Worm (Caenorhabditis elegans) whole organism, L4/young adult: Measurements from ENCODE around the gene F09F9.3.
A peak's percentile ranks its signal among the peaks of the same experiment; 100 is the strongest.

Experiments used
- W03F9.2 ChIP-seq: fragments of 150-350 bp; optimal IDR thresholded peaks from 2 replicates; lab custom pipeline; 2014; ENCODE audit warnings: missing biosample characterization, missing genetic modification characterization
- dao-5 ChIP-seq: sonication (generic microtip); optimal IDR thresholded peaks from 2 replicates; lab custom pipeline; 2016; ENCODE audit warnings: missing genotype, missing genetic modification characterization, moderate library complexity, missing compliant biosample characterization
- him-1 ChIP-seq: sonication (generic microtip); optimal IDR thresholded peaks from 2 replicates; lab custom pipeline; 2016; ENCODE audit warnings: missing genotype, missing genetic modification reagents, missing genetic modification characterization, missing compliant biosample characterization

The F09F9.3 gene

ce11 chrX:4120935-4121334 lies at the start of gene F09F9.3:
Gene F09F9.3, minus strand, starts transcription at chrX:4121035.
- TF ChIP-seq W03F9.2 (tag; lab: Kevin White, UChicago) (no peak), him-1 (tag; lab: Kevin White, UChicago) (no peak), dao-5 (tag; lab: Kevin White, UChicago) (no peak)

ce11 chrX:4167150-4167549 lies 46.3 kb upstream of the F09F9.3 start, which contains the start of gene ZK470.14:
Gene ZK470.14, plus strand, starts transcription at chrX:4167450.
- no peak for TF ChIP-seq W03F9.2 (tag; lab: Kevin White, UChicago)
- TF ChIP-seq dao-5 (tag; lab: Kevin White, UChicago), result no peak
- TF ChIP-seq him-1 (tag; lab: Kevin White, UChicago), result no peak

ce11 chrX:4163391-4163790 lies 42.6 kb upstream of the F09F9.3 start, which contains the start of gene ZK470.1:
Gene ZK470.1, plus strand, starts transcription at chrX:4163691.
- TF ChIP-seq him-1 (tag; lab: Kevin White, UChicago), result no peak
- TF ChIP-seq dao-5 (tag; lab: Kevin White, UChicago), result no peak

- TF ChIP-seq him-1 (tag; lab: Kevin White, UChicago) (no peak), W03F9.2 (tag; lab: Kevin White, UChicago) (no peak), dao-5 (tag; lab: Kevin White, UChicago) (no peak)
These were observed 41.1 kb upstream of the F09F9.3 start for ce11 chrX:4161938-4162337.

- TF ChIP-seq dao-5 (tag; lab: Kevin White, UChicago) (no peak), W03F9.2 (tag; lab: Kevin White, UChicago) (no peak), him-1 (tag; lab: Kevin White, UChicago) (no peak)
These were observed 39.1 kb upstream of the F09F9.3 start for ce11 chrX:4159929-4160328.

- TF ChIP-seq dao-5 (tag; lab: Kevin White, UChicago) (no peak), him-1 (tag; lab: Kevin White, UChicago) (no peak), W03F9.2 (tag; lab: Kevin White, UChicago) (no peak)
These were observed 38.5 kb upstream of the F09F9.3 start for ce11 chrX:4159185-4159871.

- no peak for TF ChIP-seq him-1 (tag; lab: Kevin White, UChicago)
These were observed 37.1 kb upstream of the F09F9.3 start for ce11 chrX:4157896-4158295.

- TF ChIP-seq him-1 (tag; lab: Kevin White, UChicago) (no peak), dao-5 (tag; lab: Kevin White, UChicago) (no peak), W03F9.2 (tag; lab: Kevin White, UChicago) (no peak)
These were observed 33.9 kb upstream of the F09F9.3 start for ce11 chrX:4154784-4155183.

ce11 chrX:4153343-4153742 lies 32.5 kb upstream of the F09F9.3 start, which contains the start of gene nck-1:
Gene nck-1, minus strand, starts transcription at chrX:4153443.
- TF ChIP-seq him-1 (tag; lab: Kevin White, UChicago) (no peak), dao-5 (tag; lab: Kevin White, UChicago) (no peak), W03F9.2 (tag; lab: Kevin White, UChicago) (no peak)

- peak; percentile 35 for TF ChIP-seq him-1 (tag; lab: Kevin White, UChicago)
- no peak for TF ChIP-seq dao-5 (tag; lab: Kevin White, UChicago)
These were observed 30.4 kb upstream of the F09F9.3 start for ce11 chrX:4151206-4151605.

- TF ChIP-seq dao-5 (tag; lab: Kevin White, UChicago) (no peak), him-1 (tag; lab: Kevin White, UChicago) (no peak), W03F9.2 (tag; lab: Kevin White, UChicago) (no peak)
These were observed 27.7 kb upstream of the F09F9.3 start for ce11 chrX:4148449-4149031.

- no peak for TF ChIP-seq dao-5 (tag; lab: Kevin White, UChicago)
- peak; percentile 20 for TF ChIP-seq him-1 (tag; lab: Kevin White, UChicago)
- peak; percentile 14 for TF ChIP-seq W03F9.2 (tag; lab: Kevin White, UChicago)
These were observed 27.0 kb upstream of the F09F9.3 start for ce11 chrX:4147600-4148448.
